Worm (Caenorhabditis elegans) whole organism, early embryonic: ENCODE data around the gene F36D4.4.

Experiments used
- ama-1 ChIP-seq: fragments of 150-350 bp; optimal IDR thresholded peaks from 2 replicates; lab custom pipeline; 2014
- flt-1 ChIP-seq: fragments of 200-800 bp; sonication (Bioruptor generic); IDR thresholded peaks from 2 replicates; pipeline ENCODE4 v1.3.6; 2022; ENCODE audit warnings: missing genetic modification characterization, missing compliant biosample characterization
- scrt-1 ChIP-seq: fragments of 200-800 bp; sonication (Bioruptor generic); IDR thresholded peaks from 2 replicates; pipeline ENCODE4 v1.3.6; 2022; ENCODE audit warnings: missing genetic modification characterization, missing compliant biosample characterization
- tra-4 ChIP-seq: sonication (generic microtip); optimal IDR thresholded peaks from 2 replicates; lab custom pipeline; 2017; ENCODE audit warnings: missing genetic modification characterization, missing compliant biosample characterization

DNA sequence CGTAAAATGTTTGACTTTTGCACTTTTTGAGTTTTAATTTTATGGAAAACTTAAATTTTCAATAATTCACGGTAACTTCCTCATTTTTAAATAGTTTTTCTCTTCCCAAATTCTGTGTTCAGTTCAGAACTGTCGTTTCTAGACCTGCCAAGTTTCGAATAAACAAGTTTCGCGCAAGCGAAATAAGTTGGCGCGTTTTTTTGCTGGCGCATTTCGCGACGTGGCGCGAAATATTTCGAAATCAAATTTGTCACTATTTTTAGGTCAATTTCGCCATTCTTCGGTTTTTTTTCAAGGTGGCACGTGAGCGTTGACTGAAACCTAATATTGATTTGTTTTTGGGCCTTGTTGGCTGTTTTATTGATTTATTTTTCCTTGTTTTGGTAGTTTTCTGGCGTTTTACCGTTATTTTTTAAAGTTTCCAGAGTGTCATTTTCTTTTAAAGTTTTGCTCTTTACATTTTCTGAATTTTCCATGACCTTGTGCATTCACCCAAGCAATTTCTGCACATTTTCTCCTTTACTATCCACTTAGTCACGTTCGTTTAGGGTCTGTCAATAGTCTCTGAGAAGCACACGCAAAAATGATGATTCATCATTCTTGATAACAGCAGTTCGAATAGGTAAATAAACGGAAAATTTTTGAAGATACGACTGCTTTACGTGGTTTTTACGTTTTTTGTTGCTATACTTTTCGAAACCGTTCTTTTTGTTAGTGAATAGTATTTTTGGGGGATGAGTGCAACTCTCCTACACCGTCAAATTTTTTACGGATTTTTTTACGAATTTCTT, 31.7 kb downstream of the F36D4.4 start:
- TF ChIP-seq ama-1 (lab: Kevin White, UChicago) (no peak), scrt-1 (GFP tag; lab: Robert Waterston, UW) (no peak), tra-4 (tag; lab: Kevin White, UChicago) (no peak), flt-1 (GFP tag; lab: Robert Waterston, UW) (no peak)
